Worm (Caenorhabditis elegans) whole organism, L1 larva: Measurements from ENCODE around the gene F52H2.15.

Experiments used
- C04F5.9 ChIP-seq: sonication (generic microtip); optimal IDR thresholded peaks from 2 replicates; lab custom pipeline; 2016; ENCODE audit warnings: missing genetic modification characterization, missing compliant biosample characterization
- F16B12.6 ChIP-seq: fragments of 150-350 bp; optimal IDR thresholded peaks from 2 replicates; lab custom pipeline; 2014; ENCODE audit warnings: missing biosample characterization, missing genetic modification characterization
- aha-1 ChIP-seq: fragments of 150-350 bp; optimal IDR thresholded peaks from 2 replicates; lab custom pipeline; 2014; ENCODE audit warnings: missing biosample characterization, missing genetic modification characterization
- alr-1 ChIP-seq: fragments of 200-800 bp; sonication (Bioruptor generic); optimal IDR thresholded peaks from 2 replicates; lab custom pipeline; 2018; ENCODE audit warnings: borderline replicate concordance, mild to moderate bottlenecking, missing genetic modification characterization, missing compliant biosample characterization
- aly-2 ChIP-seq: fragments of 150-350 bp; optimal IDR thresholded peaks from 2 replicates; lab custom pipeline; 2014; ENCODE audit warnings: missing biosample characterization, missing genetic modification characterization
- ceh-63 ChIP-seq: fragments of 200-800 bp; sonication (Bioruptor generic); optimal IDR thresholded peaks from 2 replicates; lab custom pipeline; 2018; ENCODE audit warnings: mild to moderate bottlenecking, missing genetic modification characterization, missing compliant biosample characterization
- ceh-82 ChIP-seq, 3 experiments: fragments of 150-350 bp in 1 of 3; sonication (generic microtip) in 2 of 3; optimal IDR thresholded peaks; 2 replicates each; lab custom pipeline; 2014 to 2017; ENCODE audit warnings: missing biosample characterization in 3 of 3, missing genetic modification characterization in 3 of 3
- ceh-88 ChIP-seq: fragments of 200-800 bp; sonication (Bioruptor generic); IDR thresholded peaks from 2 replicates; pipeline ENCODE4 v1.3.6; 2022; ENCODE audit warnings: missing genetic modification characterization, missing compliant biosample characterization
- ceh-90 ChIP-seq: sonication (generic microtip); optimal IDR thresholded peaks from 2 replicates; lab custom pipeline; 2016; ENCODE audit warnings: missing genetic modification characterization, missing compliant biosample characterization
- ces-1 ChIP-seq: fragments of 150-350 bp; optimal IDR thresholded peaks from 2 replicates; lab custom pipeline; 2014; ENCODE audit warnings: missing biosample characterization, missing genetic modification reagents, missing genetic modification characterization
- dsc-1 ChIP-seq: sonication (generic microtip); optimal IDR thresholded peaks from 2 replicates; lab custom pipeline; 2016; ENCODE audit warnings: mild to moderate bottlenecking, missing genetic modification characterization, missing compliant biosample characterization
- efl-1 ChIP-seq, 4 experiments: fragments of 150-350 bp; optimal IDR thresholded peaks in 3 of 4; peaks in 1 of 4; 1 replicate in 1 of 4; 2 replicates in 3 of 4; lab custom pipeline; 2014; ENCODE audit warnings: missing biosample characterization in 2 of 4, missing genetic modification characterization in 2 of 4, missing genetic modification reagents in 2 of 4
- egl-13 ChIP-seq: sonication (generic microtip); optimal IDR thresholded peaks from 2 replicates; lab custom pipeline; 2016; ENCODE audit warnings: missing genotype, missing genetic modification reagents, missing genetic modification characterization, missing compliant biosample characterization
- egl-27 ChIP-seq, 2 experiments: fragments of 150-350 bp in 1 of 2; sonication (generic microtip); optimal IDR thresholded peaks; 3 replicates each; lab custom pipeline; 2017 to 2018; ENCODE audit warnings: missing biosample characterization in 2 of 2, missing genetic modification characterization in 2 of 2, missing genetic modification reagents in 2 of 2
- fkh-10 ChIP-seq: sonication (generic microtip); optimal IDR thresholded peaks from 2 replicates; lab custom pipeline; 2017; ENCODE audit warnings: missing biosample characterization, missing genetic modification reagents, missing genetic modification characterization
- fkh-4 ChIP-seq: sonication (generic microtip); optimal IDR thresholded peaks from 2 replicates; lab custom pipeline; 2016; ENCODE audit warnings: missing compliant biosample characterization, missing genetic modification characterization, borderline replicate concordance
- fkh-8 ChIP-seq: sonication (generic microtip); optimal IDR thresholded peaks from 2 replicates; lab custom pipeline; 2016; ENCODE audit warnings: mild to moderate bottlenecking, missing genetic modification characterization, missing compliant biosample characterization
- hpl-2 ChIP-seq: fragments of 150-350 bp; optimal IDR thresholded peaks from 2 replicates; lab custom pipeline; 2014; ENCODE audit warnings: missing biosample characterization, missing genetic modification reagents, missing genetic modification characterization
- lin-13 ChIP-seq: fragments of 150-350 bp; optimal IDR thresholded peaks from 2 replicates; lab custom pipeline; 2014; ENCODE audit warnings: missing biosample characterization, missing genetic modification reagents, missing genetic modification characterization
- lin-14 ChIP-seq: fragments of 200-800 bp; sonication (Bioruptor generic); optimal IDR thresholded peaks from 2 replicates; lab custom pipeline; 2018; ENCODE audit warnings: mild to moderate bottlenecking, missing genetic modification characterization, moderate library complexity, missing compliant biosample characterization
- lin-39 ChIP-seq: fragments of 150-350 bp; optimal IDR thresholded peaks from 2 replicates; lab custom pipeline; 2014; ENCODE audit warnings: missing biosample characterization, missing genetic modification reagents, missing genetic modification characterization
- lir-3 ChIP-seq: sonication (generic microtip); optimal IDR thresholded peaks from 2 replicates; lab custom pipeline; 2016; ENCODE audit warnings: mild to moderate bottlenecking, missing genetic modification characterization, moderate library complexity, missing compliant biosample characterization; ENCODE audit not compliant: poor library complexity
- lsy-2 ChIP-seq, 2 experiments: fragments of 150-350 bp; optimal IDR thresholded peaks; 2 replicates each; lab custom pipeline; 2014; ENCODE audit warnings: missing biosample characterization in 2 of 2, missing genetic modification characterization in 2 of 2
- mab-9 ChIP-seq: fragments of 200-800 bp; sonication (Bioruptor generic); IDR thresholded peaks from 2 replicates; pipeline ENCODE4 v1.3.6; 2022; ENCODE audit warnings: missing genetic modification reagents, missing genetic modification characterization, missing compliant biosample characterization
- mdl-1 ChIP-seq, 2 experiments: fragments of 150-350 bp; optimal IDR thresholded peaks; 2 replicates each; lab custom pipeline; 2014 to 2017; ENCODE audit warnings: missing biosample characterization in 2 of 2, missing genetic modification characterization in 2 of 2, inconsistent platforms in 1 of 2
- nhr-11 ChIP-seq: fragments of 150-350 bp; optimal IDR thresholded peaks from 2 replicates; lab custom pipeline; 2014; ENCODE audit warnings: missing biosample characterization, missing genetic modification characterization
- nhr-12 ChIP-seq: sonication (generic microtip); optimal IDR thresholded peaks from 2 replicates; lab custom pipeline; 2017; ENCODE audit warnings: missing biosample characterization, missing genetic modification characterization
- nhr-19 ChIP-seq: fragments of 200-800 bp; sonication (Bioruptor generic); conservative IDR thresholded peaks from 2 replicates; pipeline ENCODE4 v1.3.6; 2022; ENCODE audit warnings: missing genetic modification characterization, missing compliant biosample characterization
- nhr-20 ChIP-seq: sonication (generic microtip); optimal IDR thresholded peaks from 2 replicates; lab custom pipeline; 2016; ENCODE audit warnings: mild to moderate bottlenecking, missing genetic modification characterization, missing compliant biosample characterization
- nhr-47 ChIP-seq: sonication (generic microtip); optimal IDR thresholded peaks from 2 replicates; lab custom pipeline; 2016; ENCODE audit warnings: mild to moderate bottlenecking, missing genetic modification characterization, moderate library complexity, missing compliant biosample characterization
- nhr-71 ChIP-seq: sonication (generic microtip); optimal IDR thresholded peaks from 2 replicates; lab custom pipeline; 2016; ENCODE audit warnings: mild to moderate bottlenecking, missing genetic modification characterization, moderate library complexity, missing compliant biosample characterization
- nhr-76 ChIP-seq: sonication (generic microtip); optimal IDR thresholded peaks from 2 replicates; lab custom pipeline; 2017; ENCODE audit warnings: missing biosample characterization, missing genetic modification characterization
- nhr-77 ChIP-seq: fragments of 150-350 bp; optimal IDR thresholded peaks from 2 replicates; lab custom pipeline; 2014; ENCODE audit warnings: missing biosample characterization, missing genetic modification characterization
- pag-3 ChIP-seq: sonication (generic microtip); optimal IDR thresholded peaks from 2 replicates; lab custom pipeline; 2017; ENCODE audit warnings: missing genetic modification characterization, mild to moderate bottlenecking, missing compliant biosample characterization, antibody characterized with exemption, borderline replicate concordance; ENCODE audit not compliant: insufficient read depth
- pax-3 ChIP-seq: fragments of 200-800 bp; sonication (Bioruptor generic); optimal IDR thresholded peaks from 2 replicates; lab custom pipeline; 2018; ENCODE audit warnings: mild to moderate bottlenecking, missing genetic modification characterization, moderate library complexity, missing compliant biosample characterization
- sox-4 ChIP-seq: sonication (generic microtip); optimal IDR thresholded peaks from 2 replicates; lab custom pipeline; 2016; ENCODE audit warnings: missing genetic modification characterization, missing compliant biosample characterization
- sptf-1 ChIP-seq: fragments of 150-350 bp; optimal IDR thresholded peaks from 2 replicates; lab custom pipeline; 2014; ENCODE audit warnings: missing biosample characterization, missing genetic modification characterization
- swsn-7 ChIP-seq: sonication (generic microtip); optimal IDR thresholded peaks from 2 replicates; lab custom pipeline; 2016; ENCODE audit warnings: missing genetic modification characterization, missing compliant biosample characterization
- tbx-2 ChIP-seq: sonication (generic microtip); optimal IDR thresholded peaks from 2 replicates; lab custom pipeline; 2016; ENCODE audit warnings: missing genetic modification characterization, missing compliant biosample characterization
- unc-30 ChIP-seq: sonication (generic microtip); optimal IDR thresholded peaks from 2 replicates; lab custom pipeline; 2017; ENCODE audit warnings: missing biosample characterization, missing genetic modification characterization
- xbp-1 ChIP-seq: sonication (generic microtip); optimal IDR thresholded peaks from 2 replicates; lab custom pipeline; 2016; ENCODE audit warnings: missing genetic modification characterization, missing compliant biosample characterization

Gene F52H2.15

ce11 chrX:2598833-2599279 lies 33.7 kb downstream of the F52H2.15 start (continued):
- TF ChIP-seq lin-39 (tag; lab: Kevin White, UChicago) (peak; percentile 0), fkh-8 (tag; lab: Kevin White, UChicago) (peak; percentile 79), fkh-4 (tag; lab: Kevin White, UChicago) (no peak), aha-1 (tag; lab: Kevin White, UChicago) (no peak), nhr-11 (tag; lab: Kevin White, UChicago) (no peak), lsy-2 (tag; optimal IDR thresholded peaks at IDR 0.05; lab: Kevin White, UChicago) (peak in 1 of 2 experiments; percentile 67), swsn-7 (peak; percentile 65)

ce11 chrX:2601025-2601705 lies 36.0 kb downstream of the F52H2.15 start:
- TF ChIP-seq C04F5.9 (tag; lab: Kevin White, UChicago) (no peak), egl-27 (tag; optimal IDR thresholded peaks at IDR 0.05; lab: Kevin White, UChicago) (no peak), pax-3 (tag; lab: Kevin White, UChicago) (no peak), efl-1 (optimal IDR thresholded peaks at IDR 0.05; lab: Kevin White, UChicago) (no peak), efl-1 (GFP tag; optimal IDR thresholded peaks at IDR 0.05 in 1 of 2; lab: Kevin White, UChicago) (no peak), tbx-2 (tag; lab: Kevin White, UChicago) (no peak), nhr-77 (tag; lab: Kevin White, UChicago) (no peak), F16B12.6 (tag; lab: Kevin White, UChicago) (no peak), ceh-82 (tag; optimal IDR thresholded peaks at IDR 0.05; lab: Kevin White, UChicago) (no peak), ces-1 (no peak), mdl-1 (tag; optimal IDR thresholded peaks at IDR 0.05; lab: Kevin White, UChicago) (peak in 1 of 2 experiments; percentile 3), sox-4 (no peak), ceh-90 (tag; lab: Kevin White, UChicago) (no peak), lin-14 (peak; percentile 66), xbp-1 (tag; lab: Kevin White, UChicago) (no peak), nhr-12 (no peak), fkh-10 (GFP tag; lab: Kevin White, UChicago) (peak; percentile 85), lin-13 (GFP tag; lab: Kevin White, UChicago) (peak; percentile 1), lir-3 (tag; lab: Kevin White, UChicago) (no peak), dsc-1 (tag; lab: Kevin White, UChicago) (no peak), ceh-63 (GFP tag; lab: Kevin White, UChicago) (no peak), aly-2 (tag; lab: Kevin White, UChicago) (no peak), hpl-2 (no peak)
- TF ChIP-seq, all 84 proteins: peak for 4

ce11 chrX:2604358-2605016 lies 39.3 kb downstream of the F52H2.15 start:
- TF ChIP-seq nhr-47 (tag; lab: Kevin White, UChicago) (peak; percentile 55), hpl-2 (no peak), fkh-8 (tag; lab: Kevin White, UChicago) (peak; percentile 10), ceh-82 (tag; optimal IDR thresholded peaks at IDR 0.05; lab: Kevin White, UChicago) (peak in 1 of 3 experiments; percentile 10), nhr-19 (GFP tag; lab: Robert Waterston, UW) (0 out of 2 replicates have a peak, but pooled peaks have one; percentile 11), mab-9 (GFP tag; lab: Robert Waterston, UW) (no peak), fkh-4 (tag; lab: Kevin White, UChicago) (peak; percentile 39), pax-3 (tag; lab: Kevin White, UChicago) (peak; percentile 71), fkh-10 (GFP tag; lab: Kevin White, UChicago) (peak; percentile 25), alr-1 (tag; lab: Kevin White, UChicago) (no peak), ceh-88 (GFP tag; lab: Robert Waterston, UW) (0 out of 2 replicates have a peak, but pooled peaks have one; percentile 13), unc-30 (tag; lab: Kevin White, UChicago) (peak; percentile 85), egl-13 (tag; lab: Kevin White, UChicago) (peak; percentile 29), lin-14 (peak; percentile 65), lsy-2 (tag; optimal IDR thresholded peaks at IDR 0.05; lab: Kevin White, UChicago) (peak; percentile 0 to 25), swsn-7 (peak; percentile 15), nhr-11 (tag; lab: Kevin White, UChicago) (peak; percentile 31), nhr-76 (tag; lab: Kevin White, UChicago) (no peak), nhr-71 (tag; lab: Kevin White, UChicago) (peak; percentile 53), sox-4 (peak; percentile 64), dsc-1 (tag; lab: Kevin White, UChicago) (peak; percentile 94), pag-3 (tag; lab: Kevin White, UChicago) (no peak), sptf-1 (tag; lab: Kevin White, UChicago) (no peak), nhr-20 (tag; lab: Kevin White, UChicago) (peak; percentile 51)
- TF ChIP-seq, all 84 proteins: peak for 18
